Fruit fly (Drosophila melanogaster): ENCODE results near the gene yip2.

yip2 gene

dm6 chr2L:9933063-9933462, 18.0 kb downstream of the yip2 start, which contains the start of gene Cpr30F:
Gene Cpr30F (minus strand): TSS chr2L:9933163.
- TF ChIP-seq Eip78C (GFP tag), result no peak
- TF ChIP-seq CG16779 (tag; optimal IDR thresholded peaks at IDR 0.05), result no peak
- TF ChIP-seq CG3919 (GFP tag; optimal IDR thresholded peaks at IDR 0.05), result no peak
- no peak for TF ChIP-seq CG11294 (GFP tag; IDR thresholded peaks at IDR 0.05)
- no peak for TF ChIP-seq Blimp-1 (GFP tag; optimal IDR thresholded peaks at IDR 0.05)
- TF ChIP-seq cyc (GFP tag; optimal IDR thresholded peaks at IDR 0.05), result no peak
- no peak for TF ChIP-seq eg (GFP tag; IDR thresholded peaks at IDR 0.05)
- no peak for TF ChIP-seq Sox102F (GFP tag; optimal IDR thresholded peaks at IDR 0.05)
- no peak for TF ChIP-seq dac (GFP tag; optimal IDR thresholded peaks at IDR 0.05)
- TF ChIP-seq esn (GFP tag; optimal IDR thresholded peaks at IDR 0.05), result no peak
- TF ChIP-seq pdm3 (GFP tag; optimal IDR thresholded peaks at IDR 0.05), result no peak

DNA sequence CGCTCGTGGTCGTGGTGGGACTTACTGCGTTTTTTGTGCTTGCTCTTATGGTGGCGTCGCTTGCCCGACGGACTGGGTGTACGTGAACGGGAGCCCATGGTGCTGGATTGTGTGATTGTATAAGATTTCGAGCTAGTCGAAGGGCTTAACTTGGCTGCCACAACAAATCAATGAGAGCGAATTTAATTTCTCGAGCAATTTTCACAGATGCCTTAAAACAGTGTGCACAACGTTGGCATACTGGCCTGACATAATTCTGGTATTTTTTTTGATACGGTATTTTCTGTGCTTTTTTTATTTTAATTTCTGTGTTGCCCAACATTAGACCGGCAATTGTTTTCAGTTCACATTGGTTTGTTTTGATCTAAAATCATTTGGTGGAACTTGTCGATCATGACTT, 22.9 kb downstream of the yip2 start, which contains the start of gene Arglu1:
Gene Arglu1, minus strand, starts transcription at position 227 of the 400 bp plus-strand sequence.
- TF ChIP-seq lz (GFP tag; optimal IDR thresholded peaks at IDR 0.05), result peak; percentile 41
- no peak for TF ChIP-seq OdsH (GFP tag; optimal IDR thresholded peaks at IDR 0.05)
- TF ChIP-seq Lpt (GFP tag; optimal IDR thresholded peaks at IDR 0.05), result no peak
- TF ChIP-seq Eip78C (GFP tag), result no peak
- no peak for TF ChIP-seq esn (GFP tag; optimal IDR thresholded peaks at IDR 0.05)
- no peak for TF ChIP-seq Hr4 (GFP tag; optimal IDR thresholded peaks at IDR 0.05)
- TF ChIP-seq fd59A (GFP tag; optimal IDR thresholded peaks at IDR 0.05), result no peak
- peak; percentile 53; the same call in 2 of the 3 replicates for TF ChIP-seq CG6163 (GFP tag; IDR thresholded peaks at IDR 0.05)
- no peak for TF ChIP-seq CG6808 (GFP tag; optimal IDR thresholded peaks at IDR 0.05)
- no peak for TF ChIP-seq CG10669 (GFP tag; optimal IDR thresholded peaks at IDR 0.05)
- TF ChIP-seq CG1621 (tag; optimal IDR thresholded peaks at IDR 0.05), result no peak
- TF ChIP-seq CG3032 (tag; optimal IDR thresholded peaks at IDR 0.05), result no peak
- TF ChIP-seq CG11294 (GFP tag; IDR thresholded peaks at IDR 0.05), result no peak
- no peak for TF ChIP-seq CG7368 (GFP tag; optimal IDR thresholded peaks at IDR 0.05)
- TF ChIP-seq spab (GFP tag; optimal IDR thresholded peaks at IDR 0.05), result no peak
- TF ChIP-seq Smox (GFP tag; optimal IDR thresholded peaks at IDR 0.05), result no peak
- TF ChIP-seq CG9139 (GFP tag; optimal IDR thresholded peaks at IDR 0.05), result no peak
- TF ChIP-seq Gug (GFP tag; IDR thresholded peaks at IDR 0.05), result no peak
- TF ChIP-seq Hr39 (GFP tag; optimal IDR thresholded peaks at IDR 0.05), result no peak
- TF ChIP-seq CG32006 (GFP tag; optimal IDR thresholded peaks at IDR 0.05), result no peak
- peak; percentile 9 for TF ChIP-seq CG31627 (GFP tag; optimal IDR thresholded peaks at IDR 0.05)
- no peak for TF ChIP-seq Hr38 (GFP tag; optimal IDR thresholded peaks at IDR 0.05)
- TF ChIP-seq cyc (GFP tag; optimal IDR thresholded peaks at IDR 0.05), result peak; percentile 40
- no peak for TF ChIP-seq vri (GFP tag; optimal IDR thresholded peaks at IDR 0.05)

dm6 chr2L:9938631-9939256, 23.7 kb downstream of the yip2 start, which contains the start of the genes Datp and CG4619:
Gene Datp (minus strand): TSS chr2L:9938790.
Gene CG4619 (plus strand): TSS chr2L:9938863.
- TF ChIP-seq cyc (GFP tag; optimal IDR thresholded peaks at IDR 0.05) (peak; percentile 42), svp (GFP tag) (no peak), CG4318 (GFP tag; optimal IDR thresholded peaks at IDR 0.05) (no peak), achi (GFP tag; optimal IDR thresholded peaks at IDR 0.05) (no peak), Eip78C (GFP tag) (peak; percentile 74), CG11762 (GFP tag; optimal IDR thresholded peaks at IDR 0.05; ENCODE audit: insufficient read depth) (peak; percentile 29), Sox14 (GFP tag; optimal IDR thresholded peaks at IDR 0.05) (peak; percentile 2), lz (GFP tag; optimal IDR thresholded peaks at IDR 0.05) (peak; percentile 42), Eip75B (GFP tag; optimal IDR thresholded peaks at IDR 0.05) (no peak), fkh (GFP tag; optimal IDR thresholded peaks at IDR 0.05) (no peak), Eip93F (GFP tag; optimal IDR thresholded peaks at IDR 0.05) (no peak), fd85E (GFP tag; optimal IDR thresholded peaks at IDR 0.05) (no peak), CG6792 (GFP tag; optimal IDR thresholded peaks at IDR 0.05) (no peak), CG32006 (GFP tag; optimal IDR thresholded peaks at IDR 0.05) (no peak), fd59A (GFP tag; optimal IDR thresholded peaks at IDR 0.05) (peak; percentile 19), CG31627 (GFP tag; optimal IDR thresholded peaks at IDR 0.05) (peak; percentile 35), CG1621 (tag; optimal IDR thresholded peaks at IDR 0.05) (no peak), Hr4 (GFP tag; optimal IDR thresholded peaks at IDR 0.05) (no peak), CG3919 (GFP tag; optimal IDR thresholded peaks at IDR 0.05) (peak; percentile 61), CG6854 (GFP tag; optimal IDR thresholded peaks at IDR 0.05) (no peak), CG7368 (GFP tag; optimal IDR thresholded peaks at IDR 0.05) (peak; percentile 18), CG11294 (GFP tag; IDR thresholded peaks at IDR 0.05) (no peak), Met (GFP tag; optimal IDR thresholded peaks at IDR 0.05) (no peak), Lpt (GFP tag; optimal IDR thresholded peaks at IDR 0.05) (no peak), CG6276 (GFP tag; optimal IDR thresholded peaks at IDR 0.05) (no peak), Sox102F (GFP tag; optimal IDR thresholded peaks at IDR 0.05) (no peak), net (GFP tag; optimal IDR thresholded peaks at IDR 0.05) (peak; percentile 39), ss (GFP tag; optimal IDR thresholded peaks at IDR 0.05) (no peak), CG15336 (GFP tag; IDR thresholded peaks at IDR 0.05) (no peak)

Measured in whole organism, prepupa.